Fruit fly (Drosophila melanogaster): ENCODE results near the gene S.
A peak's percentile ranks its signal among the peaks of the same experiment; 100 is the strongest.

Gene S

DNA sequence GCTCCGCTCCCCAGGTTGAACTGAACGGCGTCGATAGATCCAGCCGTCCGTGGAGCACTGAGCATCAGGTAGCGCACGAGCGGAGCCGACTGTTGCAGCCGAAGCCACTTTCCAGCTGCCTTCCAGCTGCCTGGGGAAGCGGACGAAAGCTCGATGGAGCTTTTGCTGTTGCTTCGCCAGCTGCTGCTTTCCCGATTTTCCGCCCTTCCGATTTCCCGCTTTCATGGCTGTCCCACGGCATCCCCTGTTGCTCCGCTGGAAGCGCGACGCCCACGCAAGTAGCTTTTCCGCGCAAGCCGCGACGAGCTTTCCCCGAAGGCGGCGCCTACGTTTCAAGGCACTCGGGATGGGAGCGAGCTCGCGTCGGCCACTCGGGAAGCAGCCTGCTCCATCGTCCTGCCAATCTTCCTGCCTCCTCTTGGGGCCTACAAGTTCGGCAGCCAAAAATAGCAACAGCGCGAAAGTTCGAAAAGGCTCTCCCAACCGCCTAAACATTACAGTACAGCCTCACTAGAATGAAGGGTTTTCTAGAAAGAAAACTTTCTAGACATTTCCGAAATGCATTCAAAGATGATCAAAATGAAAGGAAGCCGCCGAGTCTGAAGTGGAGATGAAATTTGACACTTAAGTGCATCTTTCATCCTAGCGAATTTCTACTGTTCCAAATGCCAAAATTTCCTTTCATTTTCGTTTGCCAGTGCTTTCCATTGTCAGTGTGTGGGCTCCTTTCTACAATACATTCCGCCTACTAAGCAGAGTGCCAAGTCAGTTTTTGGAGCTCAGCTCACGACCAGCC, 34.2 kb downstream of the S start (continued):
- peak; percentile 63 for TF ChIP-seq Hand (GFP tag; optimal IDR thresholded peaks at IDR 0.05)
- TF ChIP-seq CG9727 (GFP tag; optimal IDR thresholded peaks at IDR 0.05), result peak; percentile 21
- TF ChIP-seq Six4 (GFP tag; optimal IDR thresholded peaks at IDR 0.05), result no peak
- TF ChIP-seq ewg (GFP tag; optimal IDR thresholded peaks at IDR 0.05), result no peak
- TF ChIP-seq CG32767 (GFP tag; IDR thresholded peaks at IDR 0.05), result no peak
- TF ChIP-seq CG17328 (GFP tag; IDR thresholded peaks at IDR 0.05), result no peak
- no peak for TF ChIP-seq sim (GFP tag; IDR thresholded peaks at IDR 0.05)
- TF ChIP-seq stc (GFP tag; IDR thresholded peaks at IDR 0.05), result no peak
- TF ChIP-seq knrl (GFP tag; IDR thresholded peaks at IDR 0.05; ENCODE audit: partially characterized antibody), result no peak
- TF ChIP-seq lab (GFP tag; optimal IDR thresholded peaks at IDR 0.05), result peak; percentile 71
- no peak for TF ChIP-seq Ssrp (tag; optimal IDR thresholded peaks at IDR 0.05)
- TF ChIP-seq CG9817 (tag; optimal IDR thresholded peaks at IDR 0.05), result peak; percentile 39
- peak; percentile 20; the same call in 1 of the 4 replicates for TF ChIP-seq Gug (GFP tag; IDR thresholded peaks at IDR 0.05)
- no peak for TF ChIP-seq Chrac-16 (GFP tag; optimal IDR thresholded peaks at IDR 0.05)
- TF ChIP-seq tll (GFP tag; optimal IDR thresholded peaks at IDR 0.05), result no peak
- no peak for TF ChIP-seq cg (GFP tag; optimal IDR thresholded peaks at IDR 0.05)
- no peak for TF ChIP-seq D19A (tag; optimal IDR thresholded peaks at IDR 0.05)
- TF ChIP-seq HLH3B (GFP tag; IDR thresholded peaks at IDR 0.05), result no peak
- TF ChIP-seq Xbp1 (GFP tag; optimal IDR thresholded peaks at IDR 0.05), result no peak
- peak; percentile 78 for TF ChIP-seq Hmr (GFP tag; optimal IDR thresholded peaks at IDR 0.05)
- no peak for TF ChIP-seq stwl (tag; optimal IDR thresholded peaks at IDR 0.05)
- TF ChIP-seq CG2678 (tag; optimal IDR thresholded peaks at IDR 0.05), result peak; percentile 60
- no peak for TF ChIP-seq CG17612 (GFP tag; IDR thresholded peaks at IDR 0.05)
- TF ChIP-seq CG10543 (GFP tag; optimal IDR thresholded peaks at IDR 0.05), result peak; percentile 12
- TF ChIP-seq CG17912 (GFP tag; optimal IDR thresholded peaks at IDR 0.05), result no peak
- no peak for TF ChIP-seq CG13624 (GFP tag; optimal IDR thresholded peaks at IDR 0.05)
- TF ChIP-seq jumu (GFP tag; optimal IDR thresholded peaks at IDR 0.05), result no peak
- no peak for TF ChIP-seq CG1602 (GFP tag; optimal IDR thresholded peaks at IDR 0.05)
- no peak for TF ChIP-seq her (GFP tag; optimal IDR thresholded peaks at IDR 0.05)
- no peak for TF ChIP-seq CG11723 (GFP tag; optimal IDR thresholded peaks at IDR 0.05)
- peak; percentile 39 for TF ChIP-seq cwo (GFP tag; optimal IDR thresholded peaks at IDR 0.05)
- TF ChIP-seq YL-1 (GFP tag; optimal IDR thresholded peaks at IDR 0.05), result no peak
- TF ChIP-seq CG4854 (GFP tag; optimal IDR thresholded peaks at IDR 0.05), result no peak
- TF ChIP-seq ERR (GFP tag; optimal IDR thresholded peaks at IDR 0.05), result no peak
- no peak for TF ChIP-seq CG6272 (GFP tag; IDR thresholded peaks at IDR 0.05)
- no peak for TF ChIP-seq CG3407 (GFP tag; optimal IDR thresholded peaks at IDR 0.05)
- no peak for TF ChIP-seq so (GFP tag; IDR thresholded peaks at IDR 0.05)
- no peak for TF ChIP-seq Rx (GFP tag; IDR thresholded peaks at IDR 0.05)
- no peak for TF ChIP-seq chif (GFP tag; optimal IDR thresholded peaks at IDR 0.05)
- TF ChIP-seq bowl (GFP tag; IDR thresholded peaks at IDR 0.05), result no peak
- no peak for TF ChIP-seq tna (GFP tag; IDR thresholded peaks at IDR 0.05; ENCODE audit: partially characterized antibody)
- no peak for TF ChIP-seq gsb-n (tag; optimal IDR thresholded peaks at IDR 0.05)
- no peak for TF ChIP-seq CG17568 (GFP tag; optimal IDR thresholded peaks at IDR 0.05)
- no peak for TF ChIP-seq nom (GFP tag; optimal IDR thresholded peaks at IDR 0.05)
- no peak for TF ChIP-seq Gsc (GFP tag; IDR thresholded peaks at IDR 0.05)
- TF ChIP-seq CG4707 (GFP tag; optimal IDR thresholded peaks at IDR 0.05), result no peak
- 0 out of 2 replicates have a peak, but pooled peaks have one; percentile 4 for TF ChIP-seq ttk (GFP tag; IDR thresholded peaks at IDR 0.05)
- TF ChIP-seq CG12942 (GFP tag; optimal IDR thresholded peaks at IDR 0.05), result no peak
- no peak for TF ChIP-seq CG3163 (GFP tag; optimal IDR thresholded peaks at IDR 0.05)
